Fruit fly (Drosophila melanogaster) Kc167 (cell line): ENCODE measurements around the gene abd-A.

ENCODE experiments used
- h ChIP-seq: fragments of >200 bp; optimal IDR thresholded peaks from 3 replicates; lab custom pipeline; 2018; ENCODE audit warnings: missing external identifiers
- psq ChIP-seq: fragments of >200 bp; optimal IDR thresholded peaks from 2 replicates; lab custom pipeline; 2017; ENCODE audit warnings: missing external identifiers
- ttk ChIP-seq: sonication (Bioruptor generic); optimal IDR thresholded peaks from 2 replicates; lab custom pipeline; 2017; ENCODE audit warnings: missing external identifiers

DNA sequence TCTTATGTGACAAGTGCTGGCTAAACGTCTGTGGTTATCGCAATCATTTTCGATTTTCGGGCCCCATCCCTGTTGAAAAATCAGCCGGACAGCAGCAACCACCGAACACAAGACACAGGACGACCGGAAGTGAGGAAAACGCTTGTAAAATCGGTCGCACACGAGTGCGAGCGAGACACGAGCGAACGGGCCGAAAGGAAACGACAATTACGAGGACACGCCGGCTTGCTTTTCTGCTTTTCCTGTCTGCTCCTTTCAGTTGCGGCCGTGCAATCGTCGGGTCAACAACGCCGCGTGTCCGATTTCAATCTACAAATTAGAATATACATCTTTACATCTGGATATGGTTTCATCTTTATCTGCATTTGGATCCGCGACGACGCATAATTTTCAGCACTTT is 26.0 kb upstream of the abd-A start:
- TF ChIP-seq psq (lab: Kevin White, UChicago) (no peak), ttk (lab: Kevin White, UChicago) (no peak), h (lab: Kevin White, UChicago) (no peak)
